Worm (Caenorhabditis elegans) whole organism, L4/young adult: Measurements from ENCODE around the gene dpf-1.

Source experiments
- dao-5 ChIP-seq: sonication (generic microtip); optimal IDR thresholded peaks from 2 replicates; lab custom pipeline; 2016; ENCODE audit warnings: missing genotype, missing genetic modification characterization, moderate library complexity, missing compliant biosample characterization
- him-1 ChIP-seq: sonication (generic microtip); optimal IDR thresholded peaks from 2 replicates; lab custom pipeline; 2016; ENCODE audit warnings: missing genotype, missing genetic modification reagents, missing genetic modification characterization, missing compliant biosample characterization

ce11 chrV:15444188-15444587 is 26.9 kb upstream of the dpf-1 start, which contains the start of gene T26H5.11:
- TF ChIP-seq dao-5 (tag; lab: Kevin White, UChicago) (no peak), him-1 (tag; lab: Kevin White, UChicago) (no peak)
